Worm (Caenorhabditis elegans): ENCODE results near the gene fbxb-77.

fbxb-77 gene

ce11 chrIV:4776001-4776400 lies 20.0 kb upstream of the fbxb-77 start, which contains the start of gene R11E3.19:
TSS of gene R11E3.19 (minus strand) at chrIV:4776101.
- no peak for TF ChIP-seq madf-9 (GFP tag; conservative IDR thresholded peaks at IDR 0.05)
- TF ChIP-seq nhr-41 (GFP tag; IDR thresholded peaks at IDR 0.05): no peak
- no peak for TF ChIP-seq zag-1 (tag; optimal IDR thresholded peaks at IDR 0.05)
- TF ChIP-seq snpc-1.2 (GFP tag; IDR thresholded peaks at IDR 0.05): no peak
- TF ChIP-seq nhr-42 (GFP tag; IDR thresholded peaks at IDR 0.05): no peak
- TF ChIP-seq daf-12 (tag; optimal IDR thresholded peaks at IDR 0.05): no peak
- no peak for TF ChIP-seq R02D3.7 (tag; optimal IDR thresholded peaks at IDR 0.05)
- no peak for TF ChIP-seq hlh-30 (tag; optimal IDR thresholded peaks at IDR 0.05; ENCODE audit: insufficient read depth)
- no peak for TF ChIP-seq lin-29 (GFP tag; IDR thresholded peaks at IDR 0.05)
- no peak for TF ChIP-seq egl-27 (tag; optimal IDR thresholded peaks at IDR 0.05)
- no peak for TF ChIP-seq daf-8 (GFP tag; IDR thresholded peaks at IDR 0.05)
- no peak for TF ChIP-seq Y48G9A.11 (GFP tag; IDR thresholded peaks at IDR 0.05)

- TF ChIP-seq lin-15B (tag; optimal IDR thresholded peaks at IDR 0.05): no peak
- TF ChIP-seq pqm-1 (tag; optimal IDR thresholded peaks at IDR 0.05): peak; percentile 28
Observed at ce11 chrIV:4771792-4772191, 15.8 kb upstream of the fbxb-77 start, which contains the start of gene R11E3.2. TSS of gene R11E3.2 (plus strand) at chrIV:4772092.

DNA sequence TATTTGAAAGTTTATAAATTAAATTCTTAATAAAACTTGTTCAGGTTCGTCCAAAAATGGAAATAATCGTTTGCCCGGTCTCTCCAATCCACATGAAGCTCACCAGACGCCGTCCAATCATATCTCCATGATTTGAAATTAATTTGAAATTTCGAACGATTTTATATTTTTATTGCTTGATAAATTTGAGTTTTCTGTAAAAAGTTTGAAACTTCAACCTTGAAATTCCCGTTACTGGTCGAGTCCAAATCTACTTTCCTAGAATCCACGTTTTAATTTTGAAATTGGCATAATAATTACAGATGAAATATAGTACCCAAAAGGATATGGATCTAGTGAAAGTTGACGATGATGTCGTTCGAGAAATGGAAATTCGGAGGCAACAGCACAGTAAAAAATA lies 8.5 kb upstream of the fbxb-77 start, which contains the start of gene npp-26:
Gene npp-26, plus strand, starts transcription at position 301 of the 400 bp plus-strand sequence.
- TF ChIP-seq unc-62 (GFP tag; optimal IDR thresholded peaks at IDR 0.05 in 1 of 2): peak in 1 of 2 experiments; percentile 14
- TF ChIP-seq unc-62 (tag; optimal IDR thresholded peaks at IDR 0.05): no peak
- TF ChIP-seq unc-39 (tag; optimal IDR thresholded peaks at IDR 0.05): no peak

DNA sequence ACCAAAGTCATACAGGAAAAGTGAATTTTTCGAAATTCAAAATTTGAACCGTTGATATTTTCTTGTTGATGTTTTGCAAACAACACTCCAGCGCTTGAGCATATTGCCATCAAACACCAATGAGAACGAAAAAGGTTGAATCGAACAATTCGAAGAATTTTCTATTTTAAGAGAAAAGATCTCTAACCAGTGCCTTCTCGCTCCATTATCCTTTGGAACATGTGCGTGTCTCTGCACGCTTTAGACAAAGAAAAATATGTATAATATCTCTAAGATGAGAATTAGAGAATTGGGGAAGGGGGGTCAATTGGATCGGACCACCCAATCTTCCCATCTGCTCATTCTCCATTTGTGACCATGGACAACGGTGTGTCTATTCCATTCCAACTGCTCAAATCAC lies 7.9 kb upstream of the fbxb-77 start, which contains the start of gene Y17G9B.2:
Gene Y17G9B.2, plus strand, starts transcription at position 301 of the 400 bp plus-strand sequence.
- TF ChIP-seq jun-1 (tag; optimal IDR thresholded peaks at IDR 0.05) (no peak), hif-1 (tag; optimal IDR thresholded peaks at IDR 0.05) (no peak), tra-1 (GFP tag; IDR thresholded peaks at IDR 0.05) (no peak), mxl-2 (GFP tag; conservative IDR thresholded peaks at IDR 0.05) (no peak), lin-38 (GFP tag; IDR thresholded peaks at IDR 0.05) (no peak), egl-27 (tag; optimal IDR thresholded peaks at IDR 0.05) (no peak), ama-1 (optimal IDR thresholded peaks at IDR 0.05) (no peak), attf-4 (tag; optimal IDR thresholded peaks at IDR 0.05) (no peak), nhr-42 (GFP tag; IDR thresholded peaks at IDR 0.05) (no peak), nhr-76 (tag; optimal IDR thresholded peaks at IDR 0.05) (no peak), ceh-32 (tag; optimal IDR thresholded peaks at IDR 0.05; ENCODE audit: poor library complexity) (no peak), spr-3 (GFP tag; optimal IDR thresholded peaks at IDR 0.05) (no peak), daf-16 (GFP tag; optimal IDR thresholded peaks at IDR 0.05) (no peak), daf-16 (tag; optimal IDR thresholded peaks at IDR 0.05) (no peak), hlh-11 (tag; optimal IDR thresholded peaks at IDR 0.05) (no peak), pqm-1 (tag; optimal IDR thresholded peaks at IDR 0.05) (no peak), ceh-44 (GFP tag; IDR thresholded peaks at IDR 0.05) (no peak), daf-19 (GFP tag; conservative IDR thresholded peaks at IDR 0.05) (no peak), ceh-82 (tag; optimal IDR thresholded peaks at IDR 0.05) (no peak)

ce11 chrIV:4762990-4763545 lies 7.1 kb upstream of the fbxb-77 start:
- TF ChIP-seq lin-38 (GFP tag; IDR thresholded peaks at IDR 0.05): peak; percentile 83
- 0 out of 2 replicates have a peak, but pooled peaks have one; percentile 34 for TF ChIP-seq snpc-1.2 (GFP tag; IDR thresholded peaks at IDR 0.05)
